Fruit fly (Drosophila melanogaster): ENCODE results near the gene mRpL45.
A peak's percentile ranks its signal among the peaks of the same experiment; 100 is the strongest.

The mRpL45 gene

dm6 chr3R:22636567-22636889 is 18.2 kb downstream of the mRpL45 start:
- no peak for TF ChIP-seq br (GFP tag; optimal IDR thresholded peaks at IDR 0.05)
- no peak for TF ChIP-seq Abd-B (GFP tag; optimal IDR thresholded peaks at IDR 0.05)
- no peak for TF ChIP-seq usp (GFP tag; optimal IDR thresholded peaks at IDR 0.05)
- no peak for TF ChIP-seq pan (optimal IDR thresholded peaks at IDR 0.05)
- TF ChIP-seq Hr83 (GFP tag; optimal IDR thresholded peaks at IDR 0.05; ENCODE audit: poor library complexity, severe bottlenecking), result no peak
- TF ChIP-seq Dif (GFP tag; optimal IDR thresholded peaks at IDR 0.05; ENCODE audit: partially characterized antibody), result peak; percentile 85
- TF ChIP-seq Hr78 (GFP tag; optimal IDR thresholded peaks at IDR 0.05), result no peak
- no peak for TF ChIP-seq Jra (GFP tag; optimal IDR thresholded peaks at IDR 0.05)
- no peak for TF ChIP-seq rgr (GFP tag; optimal IDR thresholded peaks at IDR 0.05)
- no peak for TF ChIP-seq Sp1 (GFP tag; optimal IDR thresholded peaks at IDR 0.05)
- no peak for TF ChIP-seq OdsH (GFP tag; optimal IDR thresholded peaks at IDR 0.05)
- peak in 1 of 2 experiments; percentile 63 for TF ChIP-seq dl (GFP tag; optimal IDR thresholded peaks at IDR 0.05; ENCODE audit: insufficient read depth in 1 of 2, partially characterized antibody in 2 of 2)
- peak; percentile 27 for TF ChIP-seq h (GFP tag; optimal IDR thresholded peaks at IDR 0.05)
- no peak for TF ChIP-seq psq (GFP tag; optimal IDR thresholded peaks at IDR 0.05)
- TF ChIP-seq sage (GFP tag; optimal IDR thresholded peaks at IDR 0.05), result no peak
- peak; percentile 16 for TF ChIP-seq HLH106 (tag; optimal IDR thresholded peaks at IDR 0.05)

dm6 chr3R:22638604-22639238 is 20.4 kb downstream of the mRpL45 start:
- TF ChIP-seq Myc (optimal IDR thresholded peaks at IDR 0.05) (no peak), Sp1 (GFP tag; optimal IDR thresholded peaks at IDR 0.05) (no peak)

dm6 chr3R:22639239-22639858 is 21.1 kb downstream of the mRpL45 start, which contains the start of the genes loco and wake:
Gene loco (minus strand): TSS chr3R:22639387.
Gene wake (plus strand): TSS chr3R:22639808.
- TF ChIP-seq GATAd (GFP tag; optimal IDR thresholded peaks at IDR 0.05) (no peak), Jra (GFP tag; optimal IDR thresholded peaks at IDR 0.05) (peak; percentile 13), br (GFP tag; optimal IDR thresholded peaks at IDR 0.05) (no peak), h (GFP tag; optimal IDR thresholded peaks at IDR 0.05) (peak; percentile 2), dsf (GFP tag; optimal IDR thresholded peaks at IDR 0.05; ENCODE audit: borderline replicate concordance) (no peak), Dif (GFP tag; optimal IDR thresholded peaks at IDR 0.05; ENCODE audit: partially characterized antibody) (peak; percentile 67)

- TF ChIP-seq Hnf4 (GFP tag; optimal IDR thresholded peaks at IDR 0.05) (no peak), CG32264 (GFP tag; optimal IDR thresholded peaks at IDR 0.05) (no peak), ey (GFP tag; optimal IDR thresholded peaks at IDR 0.05) (no peak), sage (GFP tag; optimal IDR thresholded peaks at IDR 0.05) (no peak), HLH106 (tag; optimal IDR thresholded peaks at IDR 0.05) (no peak)
These were observed 31.6 kb downstream of the mRpL45 start for dm6 chr3R:22649859-22650258.

- TF ChIP-seq br (GFP tag; optimal IDR thresholded peaks at IDR 0.05) (no peak), usp (GFP tag; optimal IDR thresholded peaks at IDR 0.05) (no peak), tai (GFP tag; optimal IDR thresholded peaks at IDR 0.05) (peak; percentile 22), psq (GFP tag; optimal IDR thresholded peaks at IDR 0.05) (peak; percentile 18), Hnf4 (GFP tag; optimal IDR thresholded peaks at IDR 0.05) (no peak), ey (GFP tag; optimal IDR thresholded peaks at IDR 0.05) (peak; percentile 45), Dif (GFP tag; optimal IDR thresholded peaks at IDR 0.05; ENCODE audit: partially characterized antibody) (no peak), sv (GFP tag; optimal IDR thresholded peaks at IDR 0.05) (peak; percentile 60), Vsx2 (GFP tag; optimal IDR thresholded peaks at IDR 0.05; ENCODE audit: partially characterized antibody) (no peak)
These were observed 44.8 kb downstream of the mRpL45 start for dm6 chr3R:22663115-22663514.

dm6 chr3R:22664274-22664673 is 46.0 kb downstream of the mRpL45 start:
- no peak for TF ChIP-seq lola (GFP tag; optimal IDR thresholded peaks at IDR 0.05)
- TF ChIP-seq tai (GFP tag; optimal IDR thresholded peaks at IDR 0.05), result no peak
- TF ChIP-seq Mio (GFP tag; optimal IDR thresholded peaks at IDR 0.05), result no peak
- TF ChIP-seq br (GFP tag; optimal IDR thresholded peaks at IDR 0.05), result no peak
- no peak for TF ChIP-seq OdsH (GFP tag; optimal IDR thresholded peaks at IDR 0.05)
- TF ChIP-seq usp (GFP tag; optimal IDR thresholded peaks at IDR 0.05), result no peak
- TF ChIP-seq Jra (GFP tag; optimal IDR thresholded peaks at IDR 0.05), result no peak
- TF ChIP-seq dl (GFP tag; optimal IDR thresholded peaks at IDR 0.05; ENCODE audit: insufficient read depth in 1 of 2, partially characterized antibody in 2 of 2), result no peak
- TF ChIP-seq CG9705 (GFP tag; optimal IDR thresholded peaks at IDR 0.05), result no peak
- TF ChIP-seq dsf (GFP tag; optimal IDR thresholded peaks at IDR 0.05; ENCODE audit: borderline replicate concordance), result no peak
- TF ChIP-seq Myc (optimal IDR thresholded peaks at IDR 0.05), result no peak
- no peak for TF ChIP-seq Rel (GFP tag; optimal IDR thresholded peaks at IDR 0.05)
- no peak for TF ChIP-seq Rel (tag; optimal IDR thresholded peaks at IDR 0.05)
- TF ChIP-seq GATAd (GFP tag; optimal IDR thresholded peaks at IDR 0.05), result no peak

Measured in whole organism, wandering third instar larva.